Worm (Caenorhabditis elegans) whole organism, L1 larva: Measurements from ENCODE around the gene kcnl-3.
A peak's percentile ranks its signal among the peaks of the same experiment; 100 is the strongest.

Experiments
- C04F5.9 ChIP-seq: sonication (generic microtip); optimal IDR thresholded peaks from 2 replicates; lab custom pipeline; 2016; ENCODE audit warnings: missing genetic modification characterization, missing compliant biosample characterization
- C16A3.4 ChIP-seq: fragments of 150-350 bp; optimal IDR thresholded peaks from 2 replicates; lab custom pipeline; 2014; ENCODE audit warnings: missing biosample characterization, missing genetic modification characterization
- alr-1 ChIP-seq: fragments of 200-800 bp; sonication (Bioruptor generic); optimal IDR thresholded peaks from 2 replicates; lab custom pipeline; 2018; ENCODE audit warnings: borderline replicate concordance, mild to moderate bottlenecking, missing genetic modification characterization, missing compliant biosample characterization
- aly-2 ChIP-seq: fragments of 150-350 bp; optimal IDR thresholded peaks from 2 replicates; lab custom pipeline; 2014; ENCODE audit warnings: missing biosample characterization, missing genetic modification characterization
- ama-1 ChIP-seq: fragments of 150-350 bp; optimal IDR thresholded peaks from 2 replicates; lab custom pipeline; 2014
- blmp-1 ChIP-seq: fragments of 150-350 bp; optimal IDR thresholded peaks from 2 replicates; lab custom pipeline; 2014; ENCODE audit warnings: missing biosample characterization, missing genetic modification characterization
- ceh-63 ChIP-seq: fragments of 200-800 bp; sonication (Bioruptor generic); optimal IDR thresholded peaks from 2 replicates; lab custom pipeline; 2018; ENCODE audit warnings: mild to moderate bottlenecking, missing genetic modification characterization, missing compliant biosample characterization
- ceh-82 ChIP-seq, 3 experiments: fragments of 150-350 bp in 1 of 3; sonication (generic microtip) in 2 of 3; optimal IDR thresholded peaks; 2 replicates each; lab custom pipeline; 2014 to 2017; ENCODE audit warnings: missing biosample characterization in 3 of 3, missing genetic modification characterization in 3 of 3
- ceh-90 ChIP-seq: sonication (generic microtip); optimal IDR thresholded peaks from 2 replicates; lab custom pipeline; 2016; ENCODE audit warnings: missing genetic modification characterization, missing compliant biosample characterization
- dsc-1 ChIP-seq: sonication (generic microtip); optimal IDR thresholded peaks from 2 replicates; lab custom pipeline; 2016; ENCODE audit warnings: mild to moderate bottlenecking, missing genetic modification characterization, missing compliant biosample characterization
- efl-1 ChIP-seq, 4 experiments: fragments of 150-350 bp; optimal IDR thresholded peaks in 3 of 4; peaks in 1 of 4; 1 replicate in 1 of 4; 2 replicates in 3 of 4; lab custom pipeline; 2014; ENCODE audit warnings: missing biosample characterization in 2 of 4, missing genetic modification characterization in 2 of 4, missing genetic modification reagents in 2 of 4
- efl-3 ChIP-seq: fragments of 200-800 bp; sonication (Bioruptor generic); optimal IDR thresholded peaks from 2 replicates; lab custom pipeline; 2018; ENCODE audit warnings: mild to moderate bottlenecking, missing genetic modification characterization, missing compliant biosample characterization
- egl-13 ChIP-seq: sonication (generic microtip); optimal IDR thresholded peaks from 2 replicates; lab custom pipeline; 2016; ENCODE audit warnings: missing genotype, missing genetic modification reagents, missing genetic modification characterization, missing compliant biosample characterization
- egl-27 ChIP-seq, 2 experiments: fragments of 150-350 bp in 1 of 2; sonication (generic microtip); optimal IDR thresholded peaks; 3 replicates each; lab custom pipeline; 2017 to 2018; ENCODE audit warnings: missing biosample characterization in 2 of 2, missing genetic modification characterization in 2 of 2, missing genetic modification reagents in 2 of 2
- elt-2 ChIP-seq: sonication (generic microtip); optimal IDR thresholded peaks from 2 replicates; lab custom pipeline; 2016; ENCODE audit warnings: missing genetic modification characterization, mild to moderate bottlenecking, inconsistent platforms, missing compliant biosample characterization, missing genetic modification reagents
- fkh-8 ChIP-seq: sonication (generic microtip); optimal IDR thresholded peaks from 2 replicates; lab custom pipeline; 2016; ENCODE audit warnings: mild to moderate bottlenecking, missing genetic modification characterization, missing compliant biosample characterization
- fos-1 ChIP-seq: fragments of 150-350 bp; optimal IDR thresholded peaks from 2 replicates; lab custom pipeline; 2014; ENCODE audit warnings: missing biosample characterization, missing genetic modification characterization
- hlh-4 ChIP-seq: sonication (generic microtip); optimal IDR thresholded peaks from 2 replicates; lab custom pipeline; 2016; ENCODE audit warnings: mild to moderate bottlenecking, missing genetic modification characterization, missing compliant biosample characterization
- jun-1 ChIP-seq: fragments of 150-350 bp; optimal IDR thresholded peaks from 2 replicates; lab custom pipeline; 2014; ENCODE audit warnings: missing biosample characterization, missing genetic modification reagents, missing genetic modification characterization
- lin-13 ChIP-seq: fragments of 150-350 bp; optimal IDR thresholded peaks from 2 replicates; lab custom pipeline; 2014; ENCODE audit warnings: missing biosample characterization, missing genetic modification reagents, missing genetic modification characterization
- lin-14 ChIP-seq: fragments of 200-800 bp; sonication (Bioruptor generic); optimal IDR thresholded peaks from 2 replicates; lab custom pipeline; 2018; ENCODE audit warnings: mild to moderate bottlenecking, missing genetic modification characterization, moderate library complexity, missing compliant biosample characterization
- lin-15B ChIP-seq: fragments of 150-350 bp; sonication (generic microtip); optimal IDR thresholded peaks from 3 replicates; lab custom pipeline; 2014; ENCODE audit warnings: missing biosample characterization, missing genetic modification characterization
- mdl-1 ChIP-seq, 2 experiments: fragments of 150-350 bp; optimal IDR thresholded peaks; 2 replicates each; lab custom pipeline; 2014 to 2017; ENCODE audit warnings: missing biosample characterization in 2 of 2, missing genetic modification characterization in 2 of 2, inconsistent platforms in 1 of 2
- nhr-71 ChIP-seq: sonication (generic microtip); optimal IDR thresholded peaks from 2 replicates; lab custom pipeline; 2016; ENCODE audit warnings: mild to moderate bottlenecking, missing genetic modification characterization, moderate library complexity, missing compliant biosample characterization
- nhr-77 ChIP-seq: fragments of 150-350 bp; optimal IDR thresholded peaks from 2 replicates; lab custom pipeline; 2014; ENCODE audit warnings: missing biosample characterization, missing genetic modification characterization
- nhr-84 ChIP-seq: sonication (generic microtip); optimal IDR thresholded peaks from 2 replicates; lab custom pipeline; 2017; ENCODE audit warnings: missing biosample characterization, missing genetic modification characterization
- pag-3 ChIP-seq: sonication (generic microtip); optimal IDR thresholded peaks from 2 replicates; lab custom pipeline; 2017; ENCODE audit warnings: missing genetic modification characterization, mild to moderate bottlenecking, missing compliant biosample characterization, antibody characterized with exemption, borderline replicate concordance; ENCODE audit not compliant: insufficient read depth
- pax-3 ChIP-seq: fragments of 200-800 bp; sonication (Bioruptor generic); optimal IDR thresholded peaks from 2 replicates; lab custom pipeline; 2018; ENCODE audit warnings: mild to moderate bottlenecking, missing genetic modification characterization, moderate library complexity, missing compliant biosample characterization
- pqm-1 ChIP-seq: sonication (generic microtip); optimal IDR thresholded peaks from 3 replicates; lab custom pipeline; 2017; ENCODE audit warnings: missing biosample characterization, missing genetic modification characterization
- rnt-1 ChIP-seq: sonication (generic microtip); optimal IDR thresholded peaks from 2 replicates; lab custom pipeline; 2016; ENCODE audit warnings: mild to moderate bottlenecking, missing genetic modification characterization, moderate library complexity, missing compliant biosample characterization
- skn-1 ChIP-seq: fragments of 150-350 bp; optimal IDR thresholded peaks from 2 replicates; lab custom pipeline; 2014; ENCODE audit warnings: missing biosample characterization, missing genetic modification characterization
- sox-4 ChIP-seq: sonication (generic microtip); optimal IDR thresholded peaks from 2 replicates; lab custom pipeline; 2016; ENCODE audit warnings: missing genetic modification characterization, missing compliant biosample characterization
- sup-37 ChIP-seq: fragments of 200-800 bp; sonication (Bioruptor generic); optimal IDR thresholded peaks from 2 replicates; lab custom pipeline; 2018; ENCODE audit warnings: mild to moderate bottlenecking, missing genetic modification characterization, missing compliant biosample characterization
- tbx-2 ChIP-seq: sonication (generic microtip); optimal IDR thresholded peaks from 2 replicates; lab custom pipeline; 2016; ENCODE audit warnings: missing genetic modification characterization, missing compliant biosample characterization
- xbp-1 ChIP-seq: sonication (generic microtip); optimal IDR thresholded peaks from 2 replicates; lab custom pipeline; 2016; ENCODE audit warnings: missing genetic modification characterization, missing compliant biosample characterization

kcnl-3 gene

DNA sequence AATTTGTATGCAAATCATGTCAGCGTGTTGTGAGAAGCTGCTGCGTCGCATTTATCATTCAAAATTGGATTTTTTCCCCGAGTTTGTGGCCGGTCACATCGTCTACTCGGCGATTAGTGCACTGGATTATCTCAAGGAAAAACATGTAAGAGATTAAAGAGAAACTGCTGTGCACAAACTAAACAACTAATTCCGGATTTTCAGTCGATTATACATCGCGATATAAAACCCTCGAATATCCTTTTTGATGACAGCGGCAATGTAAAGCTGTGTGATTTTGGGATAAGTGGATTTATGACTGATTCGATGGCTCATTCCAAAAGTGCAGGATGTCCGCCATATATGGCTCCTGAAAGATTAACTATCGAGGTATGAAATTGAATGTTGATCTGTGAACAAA is 16.1 kb upstream of the kcnl-3 start:
- TF ChIP-seq blmp-1 (tag; lab: Kevin White, UChicago), result no peak
- no peak for TF ChIP-seq fkh-8 (tag; lab: Kevin White, UChicago)
- no peak for TF ChIP-seq xbp-1
- TF ChIP-seq lin-15B (tag; lab: Kevin White, UChicago), result no peak
- no peak for TF ChIP-seq sup-37
- no peak for TF ChIP-seq ceh-63 (GFP tag; lab: Kevin White, UChicago)
- no peak for TF ChIP-seq sox-4
- TF ChIP-seq dsc-1 (tag; lab: Kevin White, UChicago), result peak; percentile 77
- TF ChIP-seq nhr-84 (tag; lab: Kevin White, UChicago), result no peak
- TF ChIP-seq egl-13 (tag; lab: Kevin White, UChicago), result peak; percentile 58
- no peak for TF ChIP-seq ama-1
- TF ChIP-seq efl-1 (optimal IDR thresholded peaks at IDR 0.05; lab: Kevin White, UChicago), result no peak
- TF ChIP-seq efl-1 (GFP tag; optimal IDR thresholded peaks at IDR 0.05 in 1 of 2; lab: Kevin White, UChicago), result peak in 1 of 2 experiments; percentile 53
- no peak for TF ChIP-seq nhr-71 (tag; lab: Kevin White, UChicago)

DNA sequence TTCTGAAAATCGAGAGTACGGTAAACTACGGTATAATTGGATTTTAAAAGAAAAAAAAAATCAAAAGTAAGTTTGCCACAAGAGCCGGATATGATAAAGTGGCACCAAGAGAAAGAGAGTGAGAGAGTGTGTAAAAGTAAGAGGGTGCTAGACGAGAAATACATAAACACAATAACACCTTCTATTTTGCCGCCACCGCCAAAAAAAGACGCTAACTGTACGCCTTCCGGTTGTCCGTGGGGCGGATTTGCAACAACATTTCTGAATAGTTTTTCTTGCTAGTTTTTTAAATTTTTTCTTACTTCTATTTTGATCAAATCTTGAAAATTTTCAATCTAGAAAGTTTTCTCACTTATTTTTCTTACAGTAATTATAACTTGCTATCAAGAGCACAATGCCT is 14.0 kb upstream of the kcnl-3 start, which contains the start of gene F35C8.8:
Gene F35C8.8 (minus strand): TSS at position 2 of the 400 bp plus-strand sequence.
- TF ChIP-seq lin-14 (GFP tag; lab: Kevin White, UChicago), result no peak
- no peak for TF ChIP-seq rnt-1 (tag; lab: Kevin White, UChicago)
- TF ChIP-seq ceh-82 (tag; optimal IDR thresholded peaks at IDR 0.05; lab: Kevin White, UChicago), result no peak
- no peak for TF ChIP-seq efl-3
- no peak for TF ChIP-seq fkh-8 (tag; lab: Kevin White, UChicago)
- no peak for TF ChIP-seq jun-1
- no peak for TF ChIP-seq nhr-77 (tag; lab: Kevin White, UChicago)
- no peak for TF ChIP-seq ceh-63 (GFP tag; lab: Kevin White, UChicago)
- no peak for TF ChIP-seq ceh-90 (tag; lab: Kevin White, UChicago)
- no peak for TF ChIP-seq alr-1 (tag; lab: Kevin White, UChicago)
- TF ChIP-seq pax-3, result no peak
- TF ChIP-seq fos-1 (tag; lab: Kevin White, UChicago), result no peak

DNA sequence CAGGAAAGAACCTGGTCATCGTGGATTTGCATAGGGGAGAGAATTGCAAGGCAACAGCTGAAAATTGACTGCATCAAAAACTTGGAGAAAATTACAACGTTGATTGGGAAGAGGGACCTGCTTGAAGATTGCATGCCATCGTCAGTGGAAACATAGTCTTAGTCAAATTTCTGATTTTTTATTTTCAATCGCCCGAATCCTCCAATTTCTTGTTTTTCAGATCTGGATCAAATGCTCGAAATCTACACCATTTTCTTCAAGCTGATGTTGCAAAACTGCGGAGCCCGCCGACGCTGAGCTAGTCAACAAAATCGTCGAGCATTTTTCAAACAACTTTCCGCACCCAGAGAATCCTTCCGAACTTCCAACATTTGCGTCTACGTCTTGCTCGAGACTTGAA is 13.1 kb upstream of the kcnl-3 start:
- TF ChIP-seq egl-13 (tag; lab: Kevin White, UChicago), result no peak
- TF ChIP-seq egl-27 (tag; optimal IDR thresholded peaks at IDR 0.05; lab: Kevin White, UChicago), result no peak
- no peak for TF ChIP-seq C04F5.9 (tag; lab: Kevin White, UChicago)
- no peak for TF ChIP-seq mdl-1 (tag; optimal IDR thresholded peaks at IDR 0.05; lab: Kevin White, UChicago)
- TF ChIP-seq pqm-1 (tag; lab: Kevin White, UChicago), result no peak
- no peak for TF ChIP-seq efl-3
- TF ChIP-seq tbx-2 (tag; lab: Kevin White, UChicago), result no peak
- TF ChIP-seq nhr-77 (tag; lab: Kevin White, UChicago), result no peak
- TF ChIP-seq xbp-1, result no peak
- TF ChIP-seq aly-2 (tag; lab: Kevin White, UChicago), result no peak
- TF ChIP-seq, all 84 proteins: peak for 0

DNA sequence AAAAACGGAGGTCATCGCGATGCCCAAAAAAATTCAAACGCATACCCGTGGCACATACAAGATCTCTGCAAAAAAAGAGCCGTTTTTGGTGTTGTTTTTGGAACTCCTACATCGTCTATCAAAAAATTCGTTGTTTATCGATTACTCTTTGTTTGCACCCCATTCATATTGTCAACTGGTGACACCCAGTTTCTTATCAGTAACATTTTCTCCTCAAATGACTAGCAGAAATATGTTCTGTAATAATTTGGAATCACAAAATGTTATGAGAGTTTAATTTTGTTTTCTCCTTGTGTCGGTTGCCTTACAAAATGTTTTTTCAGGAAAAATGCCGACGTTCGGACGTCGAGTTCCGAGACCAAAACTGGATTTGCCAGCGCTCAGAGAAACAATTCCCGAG is 11.9 kb upstream of the kcnl-3 start, which contains the start of gene sek-4:
Gene sek-4 (plus strand): TSS at position 318 of the 400 bp plus-strand sequence.
- peak; percentile 42 for TF ChIP-seq elt-2 (tag; lab: Kevin White, UChicago)
- TF ChIP-seq tbx-2 (tag; lab: Kevin White, UChicago), result no peak

DNA sequence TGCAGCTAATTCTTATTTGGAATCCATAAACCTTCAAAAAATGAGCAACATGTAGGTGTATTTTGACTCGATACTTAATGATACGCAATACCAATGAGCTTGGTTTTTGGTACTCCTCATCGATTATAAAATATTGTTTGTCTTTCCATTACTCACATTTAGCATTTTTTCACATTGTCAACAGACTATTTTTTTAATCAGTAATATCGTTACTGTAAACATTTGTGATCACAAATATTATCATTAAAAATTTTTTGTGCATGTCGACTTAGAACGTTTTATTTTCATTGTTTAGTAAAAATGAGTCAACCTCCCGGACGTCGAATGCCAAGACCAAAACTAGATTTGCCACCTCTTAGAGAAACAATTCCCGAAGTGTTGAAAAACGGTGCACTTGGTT is 9.4 kb upstream of the kcnl-3 start, which contains the start of gene sek-5:
Gene sek-5 (plus strand): TSS at position 301 of the 400 bp plus-strand sequence.
- TF ChIP-seq hlh-4 (tag; lab: Kevin White, UChicago), result no peak
- TF ChIP-seq nhr-71 (tag; lab: Kevin White, UChicago), result no peak
- no peak for TF ChIP-seq C16A3.4
- no peak for TF ChIP-seq skn-1 (tag; lab: Kevin White, UChicago)
- no peak for TF ChIP-seq egl-13 (tag; lab: Kevin White, UChicago)
- TF ChIP-seq pag-3, result no peak
- no peak for TF ChIP-seq lin-15B (tag; lab: Kevin White, UChicago)
- no peak for TF ChIP-seq lin-13 (GFP tag; lab: Kevin White, UChicago)
